Fruit fly (Drosophila melanogaster) whole organism, embryonic: ENCODE measurements around the gene bark.

Experiments
- Atf-2 ChIP-seq: fragments of 200-800 bp; sonication (Bioruptor generic); optimal IDR thresholded peaks from 2 replicates; lab custom pipeline; 2016; ENCODE audit warnings: missing biosample characterization, missing genetic modification characterization
- CG10462 ChIP-seq: fragments of 200-800 bp; sonication (Bioruptor generic); optimal IDR thresholded peaks from 2 replicates; lab custom pipeline; 2016; ENCODE audit warnings: missing biosample characterization, missing genetic modification characterization
- CG10565 ChIP-seq: fragments of 200-800 bp; sonication (Bioruptor generic); optimal IDR thresholded peaks from 3 replicates; lab custom pipeline; 2016; ENCODE audit warnings: missing biosample characterization, mild to moderate bottlenecking, missing genetic modification characterization
- CG14860 ChIP-seq: fragments of 200-800 bp; sonication (Bioruptor generic); IDR thresholded peaks from 3 replicates; pipeline ENCODE4 v1.3.6; 2022; ENCODE audit warnings: missing biosample characterization, missing genetic modification characterization; ENCODE audit not compliant: partially characterized antibody
- CG15073 ChIP-seq: fragments of 200-800 bp; sonication (Bioruptor generic); optimal IDR thresholded peaks from 2 replicates; lab custom pipeline; 2016; ENCODE audit warnings: missing biosample characterization, missing genetic modification characterization
- CG17328 ChIP-seq: fragments of 200-800 bp; sonication (Bioruptor generic); IDR thresholded peaks from 2 replicates; pipeline ENCODE4 v1.3.6; 2022; ENCODE audit warnings: missing biosample characterization, missing genetic modification characterization
- CG1792 ChIP-seq: fragments of 200-800 bp; sonication (Bioruptor generic); optimal IDR thresholded peaks from 2 replicates; lab custom pipeline; 2016; ENCODE audit warnings: missing biosample characterization, missing genetic modification characterization
- CG18011 ChIP-seq: fragments of 200-800 bp; sonication (Bioruptor generic); optimal IDR thresholded peaks from 2 replicates; lab custom pipeline; 2017; ENCODE audit warnings: missing biosample characterization, missing genetic modification characterization, mild to moderate bottlenecking, moderate library complexity, missing genotype
- CG18476 ChIP-seq: fragments of 200-800 bp; sonication (Bioruptor generic); optimal IDR thresholded peaks from 2 replicates; lab custom pipeline; 2016; ENCODE audit warnings: missing biosample characterization, mild to moderate bottlenecking, missing genetic modification characterization
- CG2678 ChIP-seq: fragments of 200-800 bp; sonication (Bioruptor generic); optimal IDR thresholded peaks from 3 replicates; lab custom pipeline; 2019; ENCODE audit warnings: missing biosample characterization, mild to moderate bottlenecking, missing genetic modification characterization, moderate library complexity
- CG30020 ChIP-seq: fragments of 200-800 bp; optimal IDR thresholded peaks from 2 replicates; lab custom pipeline; 2019; ENCODE audit warnings: missing biosample characterization, mild to moderate bottlenecking, missing genetic modification characterization, moderate library complexity
- CG3281 ChIP-seq: fragments of 200-800 bp; sonication (Bioruptor generic); optimal IDR thresholded peaks from 3 replicates; lab custom pipeline; 2017; ENCODE audit warnings: missing biosample characterization, mild to moderate bottlenecking, missing genetic modification characterization
- CG4328 ChIP-seq: fragments of 200-800 bp; sonication (Bioruptor generic); optimal IDR thresholded peaks from 3 replicates; lab custom pipeline; 2017; ENCODE audit warnings: missing biosample characterization, missing genetic modification reagents, missing genetic modification characterization
- CG43689 ChIP-seq: fragments of 200-800 bp; sonication (Bioruptor generic); IDR thresholded peaks from 2 replicates; pipeline ENCODE4 v1.3.6; 2022; ENCODE audit warnings: missing biosample characterization, missing genetic modification characterization
- CG6175 ChIP-seq: fragments of 200-800 bp; sonication (Bioruptor generic); IDR thresholded peaks from 3 replicates; pipeline ENCODE4 v1.3.6; 2022; ENCODE audit warnings: missing biosample characterization, missing genetic modification characterization
- CG6791 ChIP-seq: fragments of 200-800 bp; sonication (Bioruptor generic); IDR thresholded peaks from 3 replicates; pipeline ENCODE4 v1.3.6; 2022; ENCODE audit warnings: missing biosample characterization, missing genetic modification characterization; ENCODE audit not compliant: partially characterized antibody
- Fer2 ChIP-seq: fragments of 200-800 bp; sonication (Bioruptor generic); optimal IDR thresholded peaks from 2 replicates; lab custom pipeline; 2018; ENCODE audit warnings: missing biosample characterization, mild to moderate bottlenecking, missing genetic modification characterization, moderate library complexity
- HHEX ChIP-seq: fragments of 200-800 bp; sonication (Bioruptor generic); optimal IDR thresholded peaks from 3 replicates; lab custom pipeline; 2017; ENCODE audit warnings: missing biosample characterization, mild to moderate bottlenecking, missing genetic modification characterization, missing genetic modification reagents
- Hey ChIP-seq: fragments of 200-800 bp; sonication (Bioruptor generic); optimal IDR thresholded peaks from 3 replicates; lab custom pipeline; 2018; ENCODE audit warnings: missing biosample characterization, mild to moderate bottlenecking, missing genetic modification characterization
- Hr3 ChIP-seq: fragments of 200-800 bp; sonication (Bioruptor generic); optimal IDR thresholded peaks from 3 replicates; lab custom pipeline; 2016; ENCODE audit warnings: missing biosample characterization, missing genetic modification characterization
- Kr ChIP-seq: fragments of 200-800 bp; sonication (Bioruptor generic); optimal IDR thresholded peaks from 2 replicates; lab custom pipeline; 2017; ENCODE audit warnings: missing biosample characterization, mild to moderate bottlenecking, missing genetic modification characterization
- Opbp ChIP-seq: fragments of 200-800 bp; sonication (Bioruptor generic); IDR thresholded peaks from 3 replicates; pipeline ENCODE4 v1.3.6; 2022; ENCODE audit warnings: missing biosample characterization, missing genetic modification characterization; ENCODE audit not compliant: partially characterized antibody
- Rfx ChIP-seq: fragments of 200-800 bp; sonication (Bioruptor generic); IDR thresholded peaks from 2 replicates; pipeline ENCODE4 v1.3.6; 2022; ENCODE audit warnings: missing biosample characterization, missing genetic modification characterization
- Sry-β ChIP-seq: fragments of 200-800 bp; sonication (Bioruptor generic); optimal IDR thresholded peaks from 2 replicates; lab custom pipeline; 2018; ENCODE audit warnings: missing biosample characterization, mild to moderate bottlenecking, missing genetic modification characterization, moderate library complexity
- Taf1 ChIP-seq: fragments of 200-800 bp; sonication (Bioruptor generic); IDR thresholded peaks from 2 replicates; pipeline ENCODE4 v1.3.6; 2022; ENCODE audit warnings: missing biosample characterization, missing genetic modification characterization
- ac ChIP-seq: fragments of 200-800 bp; sonication (Bioruptor generic); optimal IDR thresholded peaks from 3 replicates; lab custom pipeline; 2017; ENCODE audit warnings: missing biosample characterization, mild to moderate bottlenecking, missing genetic modification characterization
- ato ChIP-seq: fragments of 200-800 bp; sonication (Bioruptor generic); IDR thresholded peaks from 2 replicates; pipeline ENCODE4 v1.3.6; 2022; ENCODE audit warnings: missing biosample characterization, missing genetic modification characterization; ENCODE audit not compliant: partially characterized antibody
- bcd ChIP-seq: fragments of 200-800 bp; sonication (Bioruptor generic); optimal IDR thresholded peaks from 2 replicates; lab custom pipeline; 2017; ENCODE audit warnings: missing biosample characterization, mild to moderate bottlenecking, missing genetic modification characterization
- cas ChIP-seq: fragments of 200-800 bp; sonication (Bioruptor generic); IDR thresholded peaks from 2 replicates; pipeline ENCODE4 v1.3.6; 2022; ENCODE audit warnings: missing biosample characterization, missing genetic modification characterization
- da ChIP-seq: fragments of 200-800 bp; sonication (Bioruptor generic); optimal IDR thresholded peaks from 2 replicates; lab custom pipeline; 2016; ENCODE audit warnings: missing biosample characterization, missing genetic modification characterization
- en ChIP-seq: fragments of 200-800 bp; sonication (Bioruptor generic); optimal IDR thresholded peaks from 2 replicates; lab custom pipeline; 2016; ENCODE audit warnings: missing biosample characterization, missing genetic modification characterization
- fd3F ChIP-seq: fragments of 200-800 bp; sonication (Bioruptor generic); optimal IDR thresholded peaks from 2 replicates; lab custom pipeline; 2018; ENCODE audit warnings: missing biosample characterization, mild to moderate bottlenecking, missing genetic modification characterization, moderate library complexity
- jing ChIP-seq: fragments of 200-800 bp; sonication (Bioruptor generic); optimal IDR thresholded peaks from 2 replicates; lab custom pipeline; 2018; ENCODE audit warnings: missing biosample characterization, mild to moderate bottlenecking, missing genetic modification characterization
- kah ChIP-seq: fragments of 200-800 bp; sonication (Bioruptor generic); optimal IDR thresholded peaks from 2 replicates; lab custom pipeline; 2018; ENCODE audit warnings: missing biosample characterization, mild to moderate bottlenecking, missing genetic modification characterization
- lov ChIP-seq, 2 experiments: fragments of 200-800 bp in 1 of 2; fragments of >200 bp in 1 of 2; sonication (Bioruptor generic) in 1 of 2; IDR thresholded peaks in 1 of 2; optimal IDR thresholded peaks in 1 of 2; 2 replicates in 1 of 2; 3 replicates in 1 of 2; pipeline versions ENCODE4 v1.3.6 to Lab custom; 2017 to 2022; ENCODE audit warnings: missing biosample characterization in 1 of 2, missing genetic modification characterization in 1 of 2
- nau ChIP-seq: fragments of 200-800 bp; sonication (Bioruptor generic); optimal IDR thresholded peaks from 3 replicates; lab custom pipeline; 2017; ENCODE audit warnings: missing biosample characterization, mild to moderate bottlenecking, missing genetic modification characterization, missing genetic modification reagents
- org-1 ChIP-seq: fragments of 200-800 bp; sonication (Bioruptor generic); optimal IDR thresholded peaks from 2 replicates; lab custom pipeline; 2017; ENCODE audit warnings: missing biosample characterization, missing genetic modification characterization
- pb ChIP-seq: fragments of 200-800 bp; sonication (Bioruptor generic); optimal IDR thresholded peaks from 3 replicates; lab custom pipeline; 2016; ENCODE audit warnings: missing biosample characterization, missing genetic modification characterization
- pum ChIP-seq: fragments of 200-800 bp; sonication (Bioruptor generic); optimal IDR thresholded peaks from 2 replicates; lab custom pipeline; 2016; ENCODE audit warnings: missing biosample characterization, missing genetic modification characterization
- ro ChIP-seq: fragments of 200-800 bp; sonication (Bioruptor generic); IDR thresholded peaks from 2 replicates; pipeline ENCODE4 v1.3.6; 2022; ENCODE audit warnings: missing biosample characterization, missing genetic modification characterization
- seq ChIP-seq: fragments of 200-800 bp; sonication (Bioruptor generic); IDR thresholded peaks from 2 replicates; pipeline ENCODE4 v1.3.6; 2022; ENCODE audit warnings: missing biosample characterization, missing genetic modification characterization
- sim ChIP-seq: fragments of 200-800 bp; sonication (Bioruptor generic); IDR thresholded peaks from 2 replicates; pipeline ENCODE4 v1.3.6; 2022; ENCODE audit warnings: missing biosample characterization, missing genetic modification characterization
- sr ChIP-seq: fragments of 200-800 bp; sonication (Bioruptor generic); IDR thresholded peaks from 3 replicates; pipeline ENCODE4 v1.3.6; 2022; ENCODE audit warnings: missing biosample characterization, missing genetic modification characterization
- tgo ChIP-seq: fragments of 200-800 bp; sonication (Bioruptor generic); IDR thresholded peaks from 3 replicates; pipeline ENCODE4 v1.3.6; 2022; ENCODE audit warnings: missing biosample characterization, missing genetic modification characterization
- tin ChIP-seq: fragments of 200-800 bp; sonication (Bioruptor generic); optimal IDR thresholded peaks from 3 replicates; lab custom pipeline; 2016; ENCODE audit warnings: missing biosample characterization, missing genetic modification characterization
- tna ChIP-seq: fragments of 200-800 bp; sonication (Bioruptor generic); IDR thresholded peaks from 2 replicates; pipeline ENCODE4 v1.3.6; 2022; ENCODE audit warnings: missing biosample characterization, missing genetic modification characterization; ENCODE audit not compliant: partially characterized antibody
- unc-4 ChIP-seq: fragments of 200-800 bp; sonication (Bioruptor generic); IDR thresholded peaks from 2 replicates; pipeline ENCODE4 v1.3.6; 2022; ENCODE audit warnings: missing biosample characterization, missing genetic modification characterization; ENCODE audit not compliant: partially characterized antibody
- usp ChIP-seq: fragments of >200 bp; optimal IDR thresholded peaks from 2 replicates; lab custom pipeline; 2017; ENCODE audit warnings: missing biosample characterization, missing genetic modification characterization
- zen ChIP-seq: fragments of 200-800 bp; sonication (Bioruptor generic); optimal IDR thresholded peaks from 3 replicates; lab custom pipeline; 2018; ENCODE audit warnings: missing biosample characterization, mild to moderate bottlenecking, missing genetic modification characterization, moderate library complexity

The bark gene

dm6 chr2L:3804641-3805273, 17.8 kb downstream of the bark start:
- no peak for TF ChIP-seq tna
- TF ChIP-seq tgo (GFP tag; lab: Robert Waterston, UW), result peak; percentile 97
- peak; percentile 93 for TF ChIP-seq CG10462 (GFP tag; lab: Kevin White, UChicago)
- TF ChIP-seq cas (GFP tag; lab: Robert Waterston, UW), result peak; percentile 82
- peak; percentile 98 for TF ChIP-seq pum (GFP tag; lab: Kevin White, UChicago)
- peak; percentile 99 for TF ChIP-seq HHEX
- TF ChIP-seq CG3281 (GFP tag; lab: Kevin White, UChicago), result peak; percentile 97
- TF ChIP-seq CG2678 (tag; lab: Kevin White, UChicago), result peak; percentile 99
- TF ChIP-seq CG4328 (GFP tag; lab: Kevin White, UChicago), result peak; percentile 97
- no peak for TF ChIP-seq usp (GFP tag; lab: Kevin White, UChicago)
- peak; percentile 98 for TF ChIP-seq kah (GFP tag; lab: Kevin White, UChicago)
- TF ChIP-seq CG10565 (GFP tag; lab: Kevin White, UChicago), result peak; percentile 93
- TF ChIP-seq nau (GFP tag; lab: Kevin White, UChicago), result peak; percentile 99
- peak; percentile 91 for TF ChIP-seq CG6175 (GFP tag; lab: Robert Waterston, UW)
- peak; percentile 98 for TF ChIP-seq en (GFP tag; lab: Kevin White, UChicago)
- TF ChIP-seq org-1, result peak; percentile 98
- no peak for TF ChIP-seq Opbp (GFP tag; lab: Robert Waterston, UW)
- peak; percentile 97 for TF ChIP-seq CG1792 (GFP tag; lab: Kevin White, UChicago)
- TF ChIP-seq CG15073 (GFP tag; lab: Kevin White, UChicago), result peak; percentile 81
- peak; percentile 83 for TF ChIP-seq CG18011 (GFP tag; lab: Kevin White, UChicago)
- peak; percentile 95 for TF ChIP-seq Hr3
- peak; percentile 92 for TF ChIP-seq Taf1 (GFP tag; lab: Robert Waterston, UW)
- peak; percentile 87 for TF ChIP-seq ac
- TF ChIP-seq zen (tag; lab: Kevin White, UChicago), result peak; percentile 95
- peak; percentile 97 for TF ChIP-seq tin (GFP tag; lab: Kevin White, UChicago)
- peak; percentile 93 for TF ChIP-seq ro
- peak; percentile 98 for TF ChIP-seq sim
- peak; percentile 94 for TF ChIP-seq da (GFP tag; lab: Kevin White, UChicago)
- peak; percentile 93; the same call in 2 of the 3 replicates for TF ChIP-seq sr
- peak; percentile 89 for TF ChIP-seq Hey
- peak; percentile 85 for TF ChIP-seq CG30020
- TF ChIP-seq CG6791 (GFP tag; lab: Robert Waterston, UW), result no peak
- peak; percentile 97 for TF ChIP-seq CG18476 (GFP tag; lab: Kevin White, UChicago)
- peak; percentile 98 for TF ChIP-seq bcd (GFP tag; lab: Kevin White, UChicago)
- peak; percentile 99 for TF ChIP-seq seq
- peak; percentile 96 for TF ChIP-seq Rfx (GFP tag; lab: Robert Waterston, UW)
- TF ChIP-seq ato, result 0 out of 2 replicates have a peak, but pooled peaks have one; percentile 31
- TF ChIP-seq Kr (GFP tag; lab: Kevin White, UChicago), result no peak
- peak; percentile 96 for TF ChIP-seq Fer2 (tag; lab: Kevin White, UChicago)
- TF ChIP-seq Sry-β (GFP tag; lab: Kevin White, UChicago), result peak; percentile 77
- peak; percentile 98 for TF ChIP-seq pb (GFP tag; lab: Kevin White, UChicago)
- TF ChIP-seq CG14860 (GFP tag; lab: Robert Waterston, UW), result no peak
- TF ChIP-seq jing (GFP tag; lab: Kevin White, UChicago), result peak; percentile 98
- no peak for TF ChIP-seq unc-4 (GFP tag; lab: Robert Waterston, UW)
- peak; percentile 95 for TF ChIP-seq Atf-2 (GFP tag; lab: Kevin White, UChicago)
- TF ChIP-seq fd3F (GFP tag; lab: Kevin White, UChicago), result peak; percentile 97
- TF ChIP-seq CG17328 (GFP tag; lab: Robert Waterston, UW), result peak; percentile 98
- peak; percentile 91 for TF ChIP-seq CG43689
- no peak for TF ChIP-seq lov (optimal IDR thresholded peaks at IDR 0.05; lab: Kevin White, UChicago)
- TF ChIP-seq lov (GFP tag; IDR thresholded peaks at IDR 0.05; lab: Robert Waterston, UW), result peak; percentile 96
